Worm (Caenorhabditis elegans) whole organism, L3 larva: ENCODE measurements around the gene acr-9.

Experiments
- ZK546.5 ChIP-seq: sonication (generic microtip); optimal IDR thresholded peaks from 2 replicates; lab custom pipeline; 2017; ENCODE audit warnings: missing biosample characterization, missing genetic modification characterization
- aly-2 ChIP-seq: fragments of 150-350 bp; optimal IDR thresholded peaks from 2 replicates; lab custom pipeline; 2014; ENCODE audit warnings: missing biosample characterization, missing genetic modification characterization
- ama-1 ChIP-seq: fragments of 150-350 bp; optimal IDR thresholded peaks from 2 replicates; lab custom pipeline; 2018
- ceh-16 ChIP-seq: sonication (generic microtip); optimal IDR thresholded peaks from 2 replicates; lab custom pipeline; 2017; ENCODE audit warnings: missing biosample characterization, missing genetic modification characterization
- ceh-28 ChIP-seq: fragments of 150-350 bp; optimal IDR thresholded peaks from 2 replicates; lab custom pipeline; 2014; ENCODE audit warnings: missing biosample characterization, missing genetic modification reagents, missing genetic modification characterization
- ceh-82 ChIP-seq: fragments of 150-350 bp; optimal IDR thresholded peaks from 2 replicates; lab custom pipeline; 2014; ENCODE audit warnings: missing biosample characterization, missing genetic modification characterization
- ceh-9 ChIP-seq: sonication (generic microtip); optimal IDR thresholded peaks from 2 replicates; lab custom pipeline; 2018; ENCODE audit warnings: missing biosample characterization, missing genetic modification characterization
- daf-12 ChIP-seq: fragments of 150-350 bp; optimal IDR thresholded peaks from 2 replicates; lab custom pipeline; 2014; ENCODE audit warnings: missing biosample characterization, missing genetic modification reagents, missing genetic modification characterization
- egl-27 ChIP-seq: sonication (generic microtip); optimal IDR thresholded peaks from 4 replicates; lab custom pipeline; 2017; ENCODE audit warnings: missing biosample characterization, missing genetic modification reagents, missing genetic modification characterization
- egl-5 ChIP-seq: fragments of 150-350 bp; optimal IDR thresholded peaks from 2 replicates; lab custom pipeline; 2017; ENCODE audit warnings: missing biosample characterization, missing genetic modification reagents, missing genetic modification characterization, inconsistent platforms
- elt-1 ChIP-seq: fragments of 150-350 bp; optimal IDR thresholded peaks from 2 replicates; lab custom pipeline; 2014; ENCODE audit warnings: missing biosample characterization, missing genetic modification characterization
- elt-2 ChIP-seq: sonication (generic microtip); optimal IDR thresholded peaks from 2 replicates; lab custom pipeline; 2016; ENCODE audit warnings: missing genetic modification reagents, mild to moderate bottlenecking, missing genetic modification characterization, missing compliant biosample characterization
- elt-3 ChIP-seq, 3 experiments: fragments of 150-350 bp in 1 of 3; sonication (generic microtip) in 2 of 3; optimal IDR thresholded peaks; 2 replicates in 2 of 3; 4 replicates in 1 of 3; lab custom pipeline; 2014 to 2017; ENCODE audit warnings: missing biosample characterization in 3 of 3, missing genetic modification characterization in 3 of 3
- eor-1 ChIP-seq, 2 experiments: fragments of 150-350 bp; optimal IDR thresholded peaks; 2 replicates each; lab custom pipeline; 2014 to 2018; ENCODE audit warnings: missing biosample characterization in 2 of 2, missing genetic modification characterization in 2 of 2
- fkh-10 ChIP-seq: sonication (generic microtip); optimal IDR thresholded peaks from 2 replicates; lab custom pipeline; 2017; ENCODE audit warnings: missing biosample characterization, missing genetic modification reagents, missing genetic modification characterization
- fkh-2 ChIP-seq: fragments of 150-350 bp; optimal IDR thresholded peaks from 2 replicates; lab custom pipeline; 2014; ENCODE audit warnings: missing biosample characterization, missing genetic modification reagents, missing genetic modification characterization
- fos-1 ChIP-seq: fragments of 150-350 bp; optimal IDR thresholded peaks from 2 replicates; lab custom pipeline; 2014; ENCODE audit warnings: missing biosample characterization, missing genetic modification characterization
- hmg-11 ChIP-seq: sonication (generic microtip); optimal IDR thresholded peaks from 2 replicates; lab custom pipeline; 2016; ENCODE audit warnings: missing genetic modification characterization, missing compliant biosample characterization
- jun-1 ChIP-seq: fragments of 150-350 bp; optimal IDR thresholded peaks from 2 replicates; lab custom pipeline; 2014; ENCODE audit warnings: missing biosample characterization, missing genetic modification reagents, missing genetic modification characterization
- lin-15B ChIP-seq: fragments of 150-350 bp; optimal IDR thresholded peaks from 2 replicates; lab custom pipeline; 2014; ENCODE audit warnings: missing biosample characterization, missing genetic modification characterization
- lin-39 ChIP-seq: fragments of 150-350 bp; optimal IDR thresholded peaks from 2 replicates; lab custom pipeline; 2018; ENCODE audit warnings: missing biosample characterization, missing genetic modification reagents, missing genetic modification characterization
- lsy-12 ChIP-seq: sonication (generic microtip); optimal IDR thresholded peaks from 2 replicates; lab custom pipeline; 2016; ENCODE audit warnings: mild to moderate bottlenecking, missing genetic modification characterization, missing compliant biosample characterization
- mdl-1 ChIP-seq: fragments of 150-350 bp; optimal IDR thresholded peaks from 2 replicates; lab custom pipeline; 2014; ENCODE audit warnings: missing biosample characterization, missing genetic modification characterization
- mml-1 ChIP-seq: fragments of 150-350 bp; sonication (generic microtip); optimal IDR thresholded peaks from 3 replicates; lab custom pipeline; 2014; ENCODE audit warnings: missing biosample characterization, missing genetic modification characterization
- nfya-1 ChIP-seq: sonication (generic microtip); optimal IDR thresholded peaks from 2 replicates; lab custom pipeline; 2017; ENCODE audit warnings: missing genetic modification characterization, mild to moderate bottlenecking, missing compliant biosample characterization, antibody characterized with exemption, moderate library complexity; ENCODE audit not compliant: insufficient read depth
- nhr-11 ChIP-seq: fragments of 150-350 bp; optimal IDR thresholded peaks from 2 replicates; lab custom pipeline; 2014; ENCODE audit warnings: missing biosample characterization, missing genetic modification characterization
- nhr-12 ChIP-seq: fragments of 150-350 bp; optimal IDR thresholded peaks from 2 replicates; lab custom pipeline; 2014; ENCODE audit warnings: missing biosample characterization, missing genetic modification characterization
- nhr-23 ChIP-seq: fragments of 150-350 bp; optimal IDR thresholded peaks from 2 replicates; lab custom pipeline; 2014; ENCODE audit warnings: missing biosample characterization, missing genetic modification reagents, missing genetic modification characterization
- nhr-237 ChIP-seq: fragments of 150-350 bp; optimal IDR thresholded peaks from 2 replicates; lab custom pipeline; 2014; ENCODE audit warnings: missing biosample characterization, missing genetic modification characterization
- nhr-25 ChIP-seq: sonication (generic microtip); optimal IDR thresholded peaks from 2 replicates; lab custom pipeline; 2017; ENCODE audit warnings: missing biosample characterization, missing genetic modification characterization
- nhr-28 ChIP-seq: fragments of 150-350 bp; optimal IDR thresholded peaks from 2 replicates; lab custom pipeline; 2014; ENCODE audit warnings: missing biosample characterization, missing genetic modification characterization
- nhr-43 ChIP-seq: sonication (generic microtip); optimal IDR thresholded peaks from 2 replicates; lab custom pipeline; 2016; ENCODE audit warnings: mild to moderate bottlenecking, missing genetic modification characterization, missing compliant biosample characterization; ENCODE audit not compliant: poor library complexity, severe bottlenecking
- nhr-67 ChIP-seq: fragments of 150-350 bp; optimal IDR thresholded peaks from 2 replicates; lab custom pipeline; 2014; ENCODE audit warnings: missing biosample characterization, missing genetic modification characterization
- nhr-76 ChIP-seq: fragments of 150-350 bp; sonication (generic microtip); optimal IDR thresholded peaks from 5 replicates; lab custom pipeline; 2014; ENCODE audit warnings: missing biosample characterization, missing genetic modification characterization
- nhr-77 ChIP-seq: fragments of 150-350 bp; optimal IDR thresholded peaks from 2 replicates; lab custom pipeline; 2014; ENCODE audit warnings: missing biosample characterization, missing genetic modification characterization
- pha-4 ChIP-seq: fragments of 150-350 bp; optimal IDR thresholded peaks from 2 replicates; lab custom pipeline; 2014; ENCODE audit warnings: missing biosample characterization, missing genetic modification reagents, missing genetic modification characterization
- pqm-1 ChIP-seq: fragments of 150-350 bp; optimal IDR thresholded peaks from 2 replicates; lab custom pipeline; 2017; ENCODE audit warnings: missing biosample characterization, missing genetic modification characterization, inconsistent platforms
- sea-2 ChIP-seq: fragments of 150-350 bp; sonication (generic microtip); optimal IDR thresholded peaks from 4 replicates; lab custom pipeline; 2014; ENCODE audit warnings: missing biosample characterization, missing genetic modification reagents, missing genetic modification characterization
- skn-1 ChIP-seq: fragments of 150-350 bp; optimal IDR thresholded peaks from 2 replicates; lab custom pipeline; 2014; ENCODE audit warnings: missing biosample characterization, missing genetic modification characterization
- snpc-4 ChIP-seq: fragments of 150-350 bp; optimal IDR thresholded peaks from 2 replicates; lab custom pipeline; 2014; ENCODE audit warnings: missing biosample characterization, missing genetic modification characterization
- tbx-2 ChIP-seq: sonication (generic microtip); optimal IDR thresholded peaks from 2 replicates; lab custom pipeline; 2016; ENCODE audit warnings: mild to moderate bottlenecking, missing genetic modification characterization, missing compliant biosample characterization
- unc-62 ChIP-seq: fragments of 150-350 bp; sonication (generic microtip); optimal IDR thresholded peaks from 4 replicates; lab custom pipeline; 2014; ENCODE audit warnings: missing biosample characterization, missing genetic modification reagents, missing genetic modification characterization
- ztf-11 ChIP-seq: fragments of 150-350 bp; optimal IDR thresholded peaks from 2 replicates; lab custom pipeline; 2014; ENCODE audit warnings: missing biosample characterization, missing genetic modification characterization
- ztf-4 ChIP-seq: fragments of 150-350 bp; optimal IDR thresholded peaks from 2 replicates; lab custom pipeline; 2014; ENCODE audit warnings: missing biosample characterization, missing genetic modification characterization

The acr-9 gene

DNA sequence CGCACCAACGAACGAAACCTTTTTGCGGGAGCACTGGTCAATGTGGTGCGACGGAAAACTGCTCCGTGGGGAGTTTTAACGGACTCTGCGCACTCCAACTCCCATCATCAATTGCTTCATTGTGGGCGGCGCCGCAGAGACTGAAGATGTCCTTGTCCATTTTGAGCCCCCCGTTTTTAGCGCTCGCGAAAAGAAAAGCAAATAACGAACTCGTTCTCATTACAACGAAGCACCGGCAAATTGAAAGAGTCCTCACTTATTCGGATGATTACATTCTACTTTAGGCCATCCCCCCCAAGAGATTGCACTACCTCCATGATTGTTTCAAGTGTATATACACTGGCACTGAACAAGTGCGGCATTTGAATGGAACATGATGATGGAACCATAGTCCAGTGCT, at the start of gene acr-9:
Gene acr-9, minus strand, starts transcription at position 101 of the 400 bp plus-strand sequence.
- TF ChIP-seq skn-1 (tag; lab: Kevin White, UChicago) = no peak
- no peak for TF ChIP-seq nhr-23
- TF ChIP-seq mml-1 (tag; lab: Kevin White, UChicago) = no peak
- TF ChIP-seq nhr-67 (tag; lab: Kevin White, UChicago) = no peak
- TF ChIP-seq lin-39 = peak; percentile 29
- no peak for TF ChIP-seq elt-3 (tag; optimal IDR thresholded peaks at IDR 0.05; lab: Kevin White, UChicago)
- TF ChIP-seq nhr-25 (tag; lab: Kevin White, UChicago) = no peak
- no peak for TF ChIP-seq jun-1
- TF ChIP-seq, all 47 proteins: peak for 1

DNA sequence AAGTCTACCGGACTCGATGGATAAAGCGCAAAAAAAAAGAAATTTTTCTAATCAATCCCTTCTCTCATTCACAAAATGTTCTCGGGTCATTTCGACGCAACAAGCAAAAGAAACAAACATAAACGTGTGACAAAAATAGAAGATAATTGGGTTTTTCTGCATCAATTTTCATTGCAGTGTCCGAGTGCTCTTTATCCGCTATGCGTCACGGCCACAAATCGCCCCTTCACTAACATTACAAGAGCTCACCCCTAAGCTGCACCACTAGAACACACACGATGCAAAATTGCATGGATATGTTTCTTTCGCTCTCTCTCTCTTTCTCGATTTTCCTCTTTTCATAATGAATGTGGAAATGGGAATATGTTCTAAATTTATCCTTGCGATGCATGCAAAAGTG, 49.5 kb upstream of the acr-9 start:
- TF ChIP-seq tbx-2 (tag; lab: Kevin White, UChicago) (no peak), lsy-12 (tag; lab: Kevin White, UChicago) (no peak), pqm-1 (no peak), nfya-1 (tag; lab: Kevin White, UChicago) (no peak), unc-62 (GFP tag; lab: Kevin White, UChicago) (no peak), aly-2 (tag; lab: Kevin White, UChicago) (no peak)

DNA sequence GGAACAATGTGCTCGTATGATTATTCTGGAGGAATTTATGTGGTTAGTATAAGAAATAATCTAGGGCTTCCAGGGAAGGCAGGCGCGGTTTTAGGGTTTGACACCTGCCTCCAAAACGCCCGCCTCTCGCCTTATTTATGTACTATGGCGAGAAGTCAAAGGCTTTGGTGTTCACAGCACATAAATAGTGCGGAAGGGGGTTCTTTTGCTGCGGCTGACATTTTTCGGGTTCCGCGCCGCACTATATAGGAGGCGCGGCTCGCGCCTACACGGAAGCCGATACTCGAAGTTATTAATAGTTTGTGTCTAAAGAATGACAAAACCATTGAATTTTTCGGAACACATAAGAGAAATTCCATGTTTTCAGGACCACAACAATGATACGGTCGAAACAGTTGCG, 43.6 kb upstream of the acr-9 start:
- TF ChIP-seq nhr-43 (no peak), snpc-4 (tag; lab: Kevin White, UChicago) (peak; percentile 60)
- TF ChIP-seq, all 47 proteins: peak for 1

DNA sequence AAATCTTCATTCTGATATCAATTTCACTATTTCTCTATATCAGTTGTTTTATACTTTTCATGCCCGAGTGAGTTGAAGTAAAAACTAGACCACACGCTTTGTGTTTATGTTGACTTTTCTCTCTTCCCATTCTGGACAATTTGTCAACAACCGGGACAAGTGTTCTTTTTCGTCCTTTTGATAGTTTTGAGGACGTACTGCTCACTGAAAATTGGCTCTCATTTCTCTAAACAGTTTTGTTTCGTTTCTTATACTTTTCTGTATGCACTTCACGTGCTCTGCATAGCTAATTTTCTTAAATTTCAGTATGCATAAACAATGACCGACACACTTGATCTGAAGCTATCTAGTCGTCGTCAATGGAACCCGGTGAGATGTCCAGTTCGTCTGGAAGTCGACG, 41.0 kb upstream of the acr-9 start, which contains the start of gene adm-2:
Gene adm-2, plus strand, starts transcription at position 301 of the 400 bp plus-strand sequence.
- peak; percentile 85 for TF ChIP-seq pha-4
- no peak for TF ChIP-seq ztf-11 (tag; lab: Kevin White, UChicago)

DNA sequence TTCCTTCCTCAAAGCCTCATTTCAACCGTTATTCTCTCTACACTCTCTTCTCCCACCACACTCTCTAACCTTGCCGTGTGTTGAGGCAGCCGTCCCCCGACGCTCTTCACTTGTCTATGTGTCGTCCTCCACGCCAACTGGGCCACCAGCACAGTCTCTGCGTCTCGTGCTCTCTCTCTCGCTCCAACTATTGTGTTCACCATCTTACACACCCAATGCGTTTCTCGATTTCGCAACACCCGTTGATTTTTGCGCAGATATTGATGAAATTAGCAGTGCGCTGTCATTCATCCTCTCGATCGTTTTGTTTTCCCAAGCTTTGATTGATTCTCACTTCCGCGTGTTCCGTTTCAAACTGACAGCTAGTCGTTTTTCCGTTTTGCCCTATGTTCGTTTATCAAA, 40.4 kb upstream of the acr-9 start:
- TF ChIP-seq nhr-43 = no peak
- TF ChIP-seq fkh-2 (tag; lab: Kevin White, UChicago) = no peak
- no peak for TF ChIP-seq mml-1 (tag; lab: Kevin White, UChicago)
- no peak for TF ChIP-seq elt-3 (tag; optimal IDR thresholded peaks at IDR 0.05; lab: Kevin White, UChicago)
- no peak for TF ChIP-seq nhr-77
- peak; percentile 15 for TF ChIP-seq lin-15B (tag; lab: Kevin White, UChicago)
- TF ChIP-seq eor-1 (tag; optimal IDR thresholded peaks at IDR 0.05; lab: Kevin White, UChicago) = no peak
- no peak for TF ChIP-seq nhr-12 (tag; lab: Kevin White, UChicago)
- TF ChIP-seq fos-1 (tag; lab: Kevin White, UChicago) = no peak
- peak; percentile 31 for TF ChIP-seq snpc-4 (tag; lab: Kevin White, UChicago)
- TF ChIP-seq sea-2 (GFP tag; lab: Kevin White, UChicago) = peak; percentile 24
- TF ChIP-seq ztf-11 (tag; lab: Kevin White, UChicago) = no peak
- no peak for TF ChIP-seq ama-1 (lab: Kevin White, UChicago)
- no peak for TF ChIP-seq ceh-16 (tag; lab: Kevin White, UChicago)
- no peak for TF ChIP-seq daf-12 (tag; lab: Kevin White, UChicago)
- peak; percentile 90 for TF ChIP-seq hmg-11 (tag; lab: Kevin White, UChicago)
- TF ChIP-seq jun-1 = no peak
- TF ChIP-seq egl-5 = peak; percentile 75
- TF ChIP-seq aly-2 (tag; lab: Kevin White, UChicago) = no peak
- TF ChIP-seq nhr-76 (tag; lab: Kevin White, UChicago) = no peak
- TF ChIP-seq nhr-11 (tag; lab: Kevin White, UChicago) = no peak
- peak; percentile 20 for TF ChIP-seq pha-4
- TF ChIP-seq ztf-4 (tag; lab: Kevin White, UChicago) = no peak
- peak; percentile 49 for TF ChIP-seq ceh-28 (tag; lab: Kevin White, UChicago)
- TF ChIP-seq ceh-9 (tag; lab: Kevin White, UChicago) = no peak
- TF ChIP-seq mdl-1 (tag; lab: Kevin White, UChicago) = peak; percentile 5
- TF ChIP-seq nhr-237 (tag; lab: Kevin White, UChicago) = no peak
- TF ChIP-seq elt-2 (tag; lab: Kevin White, UChicago) = peak; percentile 22
- TF ChIP-seq nhr-28 (tag; lab: Kevin White, UChicago) = no peak
- TF ChIP-seq ZK546.5 (tag; lab: Kevin White, UChicago) = no peak
- TF ChIP-seq elt-1 = peak; percentile 43
- no peak for TF ChIP-seq egl-27 (tag; lab: Kevin White, UChicago)
- no peak for TF ChIP-seq lsy-12 (tag; lab: Kevin White, UChicago)
- TF ChIP-seq nhr-23 = peak; percentile 71
- TF ChIP-seq fkh-10 (GFP tag; lab: Kevin White, UChicago) = no peak
- no peak for TF ChIP-seq skn-1 (tag; lab: Kevin White, UChicago)
- no peak for TF ChIP-seq ceh-82 (tag; lab: Kevin White, UChicago)
- TF ChIP-seq pqm-1 = no peak
- no peak for TF ChIP-seq nhr-67 (tag; lab: Kevin White, UChicago)
- peak; percentile 75 for TF ChIP-seq nfya-1 (tag; lab: Kevin White, UChicago)
- TF ChIP-seq lin-39 = peak; percentile 91
- TF ChIP-seq unc-62 (GFP tag; lab: Kevin White, UChicago) = peak; percentile 85
